Fruit fly (Drosophila melanogaster) whole organism, embryonic: Measurements from ENCODE around the gene 5-HT2B.

ENCODE experiments used
- Abd-B ChIP-seq: fragments of 200-800 bp; sonication (Bioruptor generic); optimal IDR thresholded peaks from 2 replicates; lab custom pipeline; 2018; ENCODE audit warnings: missing biosample characterization, mild to moderate bottlenecking, missing genetic modification characterization, moderate library complexity
- Bgb ChIP-seq: fragments of 200-800 bp; sonication (Bioruptor generic); IDR thresholded peaks from 2 replicates; pipeline ENCODE4 v1.3.6; 2022; ENCODE audit warnings: missing biosample characterization, missing genetic modification characterization; ENCODE audit not compliant: partially characterized antibody
- C15 ChIP-seq: fragments of 200-800 bp; sonication (Bioruptor generic); IDR thresholded peaks from 3 replicates; pipeline ENCODE4 v1.3.6; 2022; ENCODE audit warnings: missing biosample characterization, missing genetic modification characterization
- CG10959 ChIP-seq: fragments of 200-800 bp; sonication (Bioruptor generic); IDR thresholded peaks from 2 replicates; pipeline ENCODE4 v1.3.6; 2022; ENCODE audit warnings: missing biosample characterization, missing genetic modification characterization
- CG13123 ChIP-seq: fragments of 200-800 bp; sonication (Bioruptor generic); optimal IDR thresholded peaks from 2 replicates; lab custom pipeline; 2016; ENCODE audit warnings: missing biosample characterization, missing genetic modification characterization
- CG13894 ChIP-seq: fragments of 200-800 bp; sonication (Bioruptor generic); optimal IDR thresholded peaks from 3 replicates; lab custom pipeline; 2018; ENCODE audit warnings: missing biosample characterization, mild to moderate bottlenecking, missing genetic modification characterization, moderate library complexity
- CG16779 ChIP-seq: fragments of 200-800 bp; sonication (Bioruptor generic); IDR thresholded peaks from 2 replicates; pipeline ENCODE4 v1.3.6; 2022; ENCODE audit warnings: missing biosample characterization, missing genetic modification characterization
- CG18619 ChIP-seq: fragments of 200-800 bp; sonication (Bioruptor generic); optimal IDR thresholded peaks from 3 replicates; lab custom pipeline; 2017; ENCODE audit warnings: missing biosample characterization, mild to moderate bottlenecking, missing genetic modification characterization
- CG2116 ChIP-seq: fragments of 200-800 bp; sonication (Bioruptor generic); optimal IDR thresholded peaks from 3 replicates; lab custom pipeline; 2018; ENCODE audit warnings: missing biosample characterization, mild to moderate bottlenecking, missing genetic modification characterization
- CG30403 ChIP-seq: fragments of 200-800 bp; sonication (Bioruptor generic); optimal IDR thresholded peaks from 3 replicates; lab custom pipeline; 2016; ENCODE audit warnings: missing biosample characterization, missing genetic modification characterization
- CG3838 ChIP-seq: fragments of 200-800 bp; sonication (Bioruptor generic); optimal IDR thresholded peaks from 3 replicates; lab custom pipeline; 2016; ENCODE audit warnings: missing biosample characterization, missing genetic modification characterization
- CG4617 ChIP-seq: fragments of 200-800 bp; sonication (Bioruptor generic); optimal IDR thresholded peaks from 3 replicates; lab custom pipeline; 2016; ENCODE audit warnings: missing biosample characterization, missing genetic modification characterization, borderline replicate concordance
- Dfd ChIP-seq, 2 experiments: fragments of >200 bp; optimal IDR thresholded peaks; 2 replicates each; lab custom pipeline; 2017; ENCODE audit warnings: missing biosample characterization in 2 of 2, missing genetic modification characterization in 2 of 2
- Elba2 ChIP-seq: fragments of 200-800 bp; sonication (Bioruptor generic); optimal IDR thresholded peaks from 3 replicates; lab custom pipeline; 2016; ENCODE audit warnings: missing biosample characterization, missing genetic modification characterization
- HLH4C ChIP-seq: fragments of 200-800 bp; sonication (Bioruptor generic); IDR thresholded peaks from 3 replicates; pipeline ENCODE4 v1.3.6; 2022; ENCODE audit warnings: missing biosample characterization, missing genetic modification characterization; ENCODE audit not compliant: partially characterized antibody
- Hr39 ChIP-seq: fragments of >200 bp; optimal IDR thresholded peaks from 2 replicates; lab custom pipeline; 2017
- Oli ChIP-seq: fragments of 200-800 bp; sonication (Bioruptor generic); optimal IDR thresholded peaks from 2 replicates; lab custom pipeline; 2018; ENCODE audit warnings: missing biosample characterization, mild to moderate bottlenecking, missing genetic modification characterization, moderate library complexity
- Rfx ChIP-seq: fragments of 200-800 bp; sonication (Bioruptor generic); IDR thresholded peaks from 2 replicates; pipeline ENCODE4 v1.3.6; 2022; ENCODE audit warnings: missing biosample characterization, missing genetic modification characterization
- Sox102F ChIP-seq: fragments of 200-800 bp; sonication (Bioruptor generic); optimal IDR thresholded peaks from 2 replicates; lab custom pipeline; 2018; ENCODE audit warnings: missing biosample characterization, mild to moderate bottlenecking, missing genetic modification characterization, moderate library complexity
- Sry-δ ChIP-seq: fragments of 200-800 bp; sonication (Bioruptor generic); optimal IDR thresholded peaks from 2 replicates; lab custom pipeline; 2016; ENCODE audit warnings: missing biosample characterization, missing genetic modification characterization
- Ssrp ChIP-seq: fragments of 200-800 bp; sonication (Bioruptor generic); optimal IDR thresholded peaks from 2 replicates; lab custom pipeline; 2018; ENCODE audit warnings: missing biosample characterization, mild to moderate bottlenecking, missing genetic modification characterization, moderate library complexity
- ap ChIP-seq: fragments of 200-800 bp; sonication (Bioruptor generic); IDR thresholded peaks from 2 replicates; pipeline ENCODE4 v1.3.6; 2022; ENCODE audit warnings: missing biosample characterization, missing genetic modification characterization
- dmrt99B ChIP-seq: fragments of 200-800 bp; sonication (Bioruptor generic); optimal IDR thresholded peaks from 2 replicates; lab custom pipeline; 2018; ENCODE audit warnings: missing biosample characterization, mild to moderate bottlenecking, missing genetic modification characterization, moderate library complexity
- fd96Cb ChIP-seq: fragments of 200-800 bp; sonication (Bioruptor generic); optimal IDR thresholded peaks from 2 replicates; lab custom pipeline; 2018; ENCODE audit warnings: missing biosample characterization, mild to moderate bottlenecking, missing genetic modification characterization, moderate library complexity
- gsb-n ChIP-seq: fragments of 200-800 bp; sonication (Bioruptor generic); optimal IDR thresholded peaks from 3 replicates; lab custom pipeline; 2018; ENCODE audit warnings: missing biosample characterization, mild to moderate bottlenecking, missing genetic modification characterization
- kay ChIP-seq: fragments of 200-800 bp; sonication (Bioruptor generic); optimal IDR thresholded peaks from 2 replicates; lab custom pipeline; 2016; ENCODE audit warnings: missing biosample characterization, missing genetic modification characterization
- nerfin-1 ChIP-seq: fragments of 200-800 bp; sonication (Bioruptor generic); optimal IDR thresholded peaks from 3 replicates; lab custom pipeline; 2019; ENCODE audit warnings: missing biosample characterization, mild to moderate bottlenecking, missing genetic modification characterization, moderate library complexity
- pan ChIP-seq, 4 experiments: fragments of >200 bp in 3 of 4; fragments of 200-800 bp in 1 of 4; sonication (Bioruptor generic) in 1 of 4; optimal IDR thresholded peaks in 3 of 4; IDR thresholded peaks in 1 of 4; 2 replicates each; pipeline versions ENCODE4 v1.3.6 to Lab custom; 2017 to 2022; ENCODE audit warnings: missing biosample characterization in 2 of 4, missing genetic modification characterization in 2 of 4, mixed read lengths in 1 of 4
- psq ChIP-seq: fragments of 200-800 bp; sonication (Bioruptor generic); optimal IDR thresholded peaks from 2 replicates; lab custom pipeline; 2017; ENCODE audit warnings: missing biosample characterization, missing genetic modification characterization
- scrt ChIP-seq: fragments of 200-800 bp; sonication (Bioruptor generic); optimal IDR thresholded peaks from 2 replicates; lab custom pipeline; 2018; ENCODE audit warnings: missing biosample characterization, mild to moderate bottlenecking, missing genetic modification characterization, moderate library complexity
- slbo ChIP-seq: fragments of 200-800 bp; sonication (Bioruptor generic); IDR thresholded peaks from 2 replicates; pipeline ENCODE4 v1.3.6; 2022; ENCODE audit warnings: missing biosample characterization, missing genetic modification characterization
- slp2 ChIP-seq: fragments of 200-800 bp; sonication (Bioruptor generic); optimal IDR thresholded peaks from 2 replicates; lab custom pipeline; 2016; ENCODE audit warnings: missing biosample characterization, missing genetic modification characterization
- so ChIP-seq: fragments of 200-800 bp; sonication (Bioruptor generic); IDR thresholded peaks from 3 replicates; pipeline ENCODE4 v1.3.6; 2022; ENCODE audit warnings: missing biosample characterization, missing genetic modification characterization
- tio ChIP-seq: fragments of 200-800 bp; sonication (Bioruptor generic); optimal IDR thresholded peaks from 2 replicates; lab custom pipeline; 2017; ENCODE audit warnings: missing biosample characterization, missing genetic modification characterization, inconsistent platforms
- tna ChIP-seq: fragments of 200-800 bp; sonication (Bioruptor generic); IDR thresholded peaks from 2 replicates; pipeline ENCODE4 v1.3.6; 2022; ENCODE audit warnings: missing biosample characterization, missing genetic modification characterization; ENCODE audit not compliant: partially characterized antibody
- toy ChIP-seq: fragments of 200-800 bp; sonication (Bioruptor generic); IDR thresholded peaks from 2 replicates; pipeline ENCODE4 v1.3.6; 2022; ENCODE audit warnings: missing biosample characterization, missing genetic modification characterization
- vfl ChIP-seq: fragments of 200-800 bp; sonication (Bioruptor generic); optimal IDR thresholded peaks from 2 replicates; lab custom pipeline; 2016; ENCODE audit warnings: missing biosample characterization, missing genetic modification characterization

The 5-HT2B gene

dm6 chr3R:8619089-8619488 lies 41.1 kb downstream of the 5-HT2B start (continued):
- no peak for TF ChIP-seq tio (GFP tag; lab: Kevin White, UChicago)
- no peak for TF ChIP-seq Ssrp (tag; lab: Kevin White, UChicago)
- TF ChIP-seq Elba2 = no peak
- TF ChIP-seq nerfin-1 = no peak
- peak; percentile 14 for TF ChIP-seq Sox102F (GFP tag; lab: Kevin White, UChicago)
- no peak for TF ChIP-seq gsb-n (tag; lab: Kevin White, UChicago)
- TF ChIP-seq CG13123 (GFP tag; lab: Kevin White, UChicago) = no peak
- TF ChIP-seq tna (GFP tag; lab: Robert Waterston, UW) = no peak
- peak; percentile 34 for TF ChIP-seq dmrt99B (tag; lab: Kevin White, UChicago)
- 0 out of 2 replicates have a peak, but pooled peaks have one; percentile 18 for TF ChIP-seq Rfx (GFP tag; lab: Robert Waterston, UW)
- no peak for TF ChIP-seq CG30403 (GFP tag; lab: Kevin White, UChicago)
- TF ChIP-seq CG16779 (GFP tag; lab: Robert Waterston, UW) = no peak
- no peak for TF ChIP-seq C15
- TF ChIP-seq CG10959 (GFP tag; lab: Robert Waterston, UW) = no peak
- TF ChIP-seq HLH4C (GFP tag; lab: Robert Waterston, UW) = no peak
- TF ChIP-seq slbo (GFP tag; lab: Robert Waterston, UW) = peak; percentile 5; the same call in 1 of the 2 replicates
- TF ChIP-seq Abd-B = peak; percentile 5
- TF ChIP-seq CG13894 = peak; percentile 19
- no peak for TF ChIP-seq pan (optimal IDR thresholded peaks at IDR 0.05; lab: Kevin White, UChicago)
- TF ChIP-seq pan (GFP tag; optimal IDR thresholded peaks at IDR 0.05 in 1 of 2, IDR thresholded peaks at IDR 0.05 in 1 of 2) = peak in 1 of 2 experiments; percentile 32
- TF ChIP-seq, all 482 proteins: peak for 31

- peak; percentile 67 for TF ChIP-seq Hr39 (lab: Kevin White, UChicago)
- no peak for TF ChIP-seq vfl
These were observed 42.7 kb downstream of the 5-HT2B start for dm6 chr3R:8620737-8621136.

dm6 chr3R:8635778-8636177 lies 57.8 kb downstream of the 5-HT2B start, which contains the start of gene Or85e:
TSS of gene Or85e (minus strand) at chr3R:8635878.
- TF ChIP-seq so (GFP tag; lab: Robert Waterston, UW) (no peak), vfl (no peak), kay (GFP tag; lab: Kevin White, UChicago) (no peak), CG4617 (GFP tag; lab: Kevin White, UChicago) (no peak), CG2116 (no peak), Oli (no peak), CG3838 (GFP tag; lab: Kevin White, UChicago) (no peak), ap (no peak), psq (GFP tag; lab: Kevin White, UChicago) (no peak), fd96Cb (tag; lab: Kevin White, UChicago) (no peak), Abd-B (no peak), slp2 (no peak), Dfd (GFP tag; optimal IDR thresholded peaks at IDR 0.05; lab: Kevin White, UChicago) (no peak)

DNA sequence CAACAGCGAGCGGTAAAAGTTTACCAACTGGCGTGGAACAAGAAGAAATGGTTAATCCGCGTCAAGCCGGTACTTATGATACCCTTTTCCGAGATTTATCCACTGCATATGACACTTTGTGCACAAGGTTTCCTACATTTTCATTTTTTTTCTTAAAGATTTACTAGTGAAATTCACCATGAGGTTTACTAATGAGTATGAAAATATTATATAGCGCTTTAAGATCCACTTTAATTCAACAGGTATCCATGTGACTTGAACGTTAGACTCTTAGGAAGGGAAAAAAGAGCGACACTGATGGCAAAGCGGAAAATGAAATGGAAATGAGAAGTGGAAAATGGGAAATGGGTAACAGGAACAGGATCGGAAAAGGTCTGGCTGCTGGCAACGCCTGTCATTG lies 60.6 kb downstream of the 5-HT2B start:
- no peak for TF ChIP-seq Sry-δ (GFP tag; lab: Kevin White, UChicago)
- peak; percentile 58 for TF ChIP-seq scrt
- TF ChIP-seq CG18619 (GFP tag; lab: Kevin White, UChicago) = no peak
- no peak for TF ChIP-seq toy (GFP tag; lab: Robert Waterston, UW)
- TF ChIP-seq Bgb (GFP tag; lab: Robert Waterston, UW) = no peak
